Worm (Caenorhabditis elegans) whole organism, L1 larva: ENCODE data around the gene ceh-10.

Source experiments
- aha-1 ChIP-seq: fragments of 150-350 bp; optimal IDR thresholded peaks from 2 replicates; lab custom pipeline; 2014; ENCODE audit warnings: missing biosample characterization, missing genetic modification characterization
- aly-2 ChIP-seq: fragments of 150-350 bp; optimal IDR thresholded peaks from 2 replicates; lab custom pipeline; 2014; ENCODE audit warnings: missing biosample characterization, missing genetic modification characterization
- ama-1 ChIP-seq: fragments of 150-350 bp; optimal IDR thresholded peaks from 2 replicates; lab custom pipeline; 2014
- blmp-1 ChIP-seq: fragments of 150-350 bp; optimal IDR thresholded peaks from 2 replicates; lab custom pipeline; 2014; ENCODE audit warnings: missing biosample characterization, missing genetic modification characterization
- ceh-8 ChIP-seq: fragments of 200-800 bp; sonication (Bioruptor generic); optimal IDR thresholded peaks from 2 replicates; lab custom pipeline; 2018; ENCODE audit warnings: mild to moderate bottlenecking, missing genetic modification characterization, moderate library complexity, missing compliant biosample characterization
- ceh-88 ChIP-seq: fragments of 200-800 bp; sonication (Bioruptor generic); IDR thresholded peaks from 2 replicates; pipeline ENCODE4 v1.3.6; 2022; ENCODE audit warnings: missing genetic modification characterization, missing compliant biosample characterization
- dpl-1 ChIP-seq, 3 experiments: fragments of 150-350 bp in 2 of 3; sonication (generic microtip) in 1 of 3; optimal IDR thresholded peaks; 2 replicates each; lab custom pipeline; 2014 to 2017; ENCODE audit warnings: missing biosample characterization in 3 of 3, missing genetic modification characterization in 3 of 3, missing genetic modification reagents in 3 of 3
- efl-1 ChIP-seq, 4 experiments: fragments of 150-350 bp; optimal IDR thresholded peaks in 3 of 4; peaks in 1 of 4; 1 replicate in 1 of 4; 2 replicates in 3 of 4; lab custom pipeline; 2014; ENCODE audit warnings: missing biosample characterization in 2 of 4, missing genetic modification characterization in 2 of 4, missing genetic modification reagents in 2 of 4
- efl-3 ChIP-seq: fragments of 200-800 bp; sonication (Bioruptor generic); optimal IDR thresholded peaks from 2 replicates; lab custom pipeline; 2018; ENCODE audit warnings: mild to moderate bottlenecking, missing genetic modification characterization, missing compliant biosample characterization
- egl-27 ChIP-seq, 2 experiments: fragments of 150-350 bp in 1 of 2; sonication (generic microtip); optimal IDR thresholded peaks; 3 replicates each; lab custom pipeline; 2017 to 2018; ENCODE audit warnings: missing biosample characterization in 2 of 2, missing genetic modification characterization in 2 of 2, missing genetic modification reagents in 2 of 2
- elt-2 ChIP-seq: sonication (generic microtip); optimal IDR thresholded peaks from 2 replicates; lab custom pipeline; 2016; ENCODE audit warnings: missing genetic modification characterization, mild to moderate bottlenecking, inconsistent platforms, missing compliant biosample characterization, missing genetic modification reagents
- elt-3 ChIP-seq, 6 experiments: fragments of 150-350 bp in 1 of 6; sonication (generic microtip); optimal IDR thresholded peaks; 2 replicates each; lab custom pipeline; 2017 to 2018; ENCODE audit warnings: missing biosample characterization in 6 of 6, missing genetic modification characterization in 6 of 6, inconsistent platforms in 1 of 6
- ets-5 ChIP-seq: fragments of 200-800 bp; sonication (Bioruptor generic); IDR thresholded peaks from 2 replicates; pipeline ENCODE4 v1.3.6; 2022; ENCODE audit warnings: missing genetic modification characterization, missing compliant biosample characterization
- fkh-10 ChIP-seq: sonication (generic microtip); optimal IDR thresholded peaks from 2 replicates; lab custom pipeline; 2017; ENCODE audit warnings: missing biosample characterization, missing genetic modification reagents, missing genetic modification characterization
- fkh-8 ChIP-seq: sonication (generic microtip); optimal IDR thresholded peaks from 2 replicates; lab custom pipeline; 2016; ENCODE audit warnings: mild to moderate bottlenecking, missing genetic modification characterization, missing compliant biosample characterization
- grh-1 ChIP-seq: fragments of 200-800 bp; sonication (Bioruptor generic); IDR thresholded peaks from 2 replicates; pipeline ENCODE4 v1.3.6; 2022; ENCODE audit warnings: missing genetic modification reagents, missing genetic modification characterization, missing compliant biosample characterization
- hpl-2 ChIP-seq: fragments of 150-350 bp; optimal IDR thresholded peaks from 2 replicates; lab custom pipeline; 2014; ENCODE audit warnings: missing biosample characterization, missing genetic modification reagents, missing genetic modification characterization
- irx-1 ChIP-seq: sonication (generic microtip); optimal IDR thresholded peaks from 2 replicates; lab custom pipeline; 2016; ENCODE audit warnings: missing genetic modification characterization, missing compliant biosample characterization
- isw-1 ChIP-seq: fragments of 200-800 bp; sonication (Bioruptor generic); IDR thresholded peaks from 2 replicates; pipeline ENCODE4 v1.3.6; 2022; ENCODE audit warnings: missing genetic modification characterization, missing compliant biosample characterization
- jun-1 ChIP-seq: fragments of 150-350 bp; optimal IDR thresholded peaks from 2 replicates; lab custom pipeline; 2014; ENCODE audit warnings: missing biosample characterization, missing genetic modification reagents, missing genetic modification characterization
- lin-13 ChIP-seq: fragments of 150-350 bp; optimal IDR thresholded peaks from 2 replicates; lab custom pipeline; 2014; ENCODE audit warnings: missing biosample characterization, missing genetic modification reagents, missing genetic modification characterization
- lin-14 ChIP-seq: fragments of 200-800 bp; sonication (Bioruptor generic); optimal IDR thresholded peaks from 2 replicates; lab custom pipeline; 2018; ENCODE audit warnings: mild to moderate bottlenecking, missing genetic modification characterization, moderate library complexity, missing compliant biosample characterization
- lin-15B ChIP-seq: fragments of 150-350 bp; sonication (generic microtip); optimal IDR thresholded peaks from 3 replicates; lab custom pipeline; 2014; ENCODE audit warnings: missing biosample characterization, missing genetic modification characterization
- lin-35 ChIP-seq, 2 experiments: fragments of 150-350 bp; optimal IDR thresholded peaks; 2 replicates each; lab custom pipeline; 2014; ENCODE audit warnings: missing biosample characterization in 2 of 2, missing genetic modification characterization in 2 of 2, missing genetic modification reagents in 2 of 2
- lin-39 ChIP-seq: fragments of 150-350 bp; optimal IDR thresholded peaks from 2 replicates; lab custom pipeline; 2014; ENCODE audit warnings: missing biosample characterization, missing genetic modification reagents, missing genetic modification characterization
- lir-3 ChIP-seq: sonication (generic microtip); optimal IDR thresholded peaks from 2 replicates; lab custom pipeline; 2016; ENCODE audit warnings: mild to moderate bottlenecking, missing genetic modification characterization, moderate library complexity, missing compliant biosample characterization; ENCODE audit not compliant: poor library complexity
- lsy-2 ChIP-seq, 2 experiments: fragments of 150-350 bp; optimal IDR thresholded peaks; 2 replicates each; lab custom pipeline; 2014; ENCODE audit warnings: missing biosample characterization in 2 of 2, missing genetic modification characterization in 2 of 2
- mdl-1 ChIP-seq, 2 experiments: fragments of 150-350 bp; optimal IDR thresholded peaks; 2 replicates each; lab custom pipeline; 2014 to 2017; ENCODE audit warnings: missing biosample characterization in 2 of 2, missing genetic modification characterization in 2 of 2, inconsistent platforms in 1 of 2
- mef-2 ChIP-seq: fragments of 150-350 bp; optimal IDR thresholded peaks from 2 replicates; lab custom pipeline; 2014; ENCODE audit warnings: missing biosample characterization, missing genetic modification characterization
- mep-1 ChIP-seq: fragments of 150-350 bp; optimal IDR thresholded peaks from 2 replicates; lab custom pipeline; 2014; ENCODE audit warnings: missing biosample characterization, missing genetic modification characterization
- nhr-12 ChIP-seq: sonication (generic microtip); optimal IDR thresholded peaks from 2 replicates; lab custom pipeline; 2017; ENCODE audit warnings: missing biosample characterization, missing genetic modification characterization
- nhr-19 ChIP-seq: fragments of 200-800 bp; sonication (Bioruptor generic); conservative IDR thresholded peaks from 2 replicates; pipeline ENCODE4 v1.3.6; 2022; ENCODE audit warnings: missing genetic modification characterization, missing compliant biosample characterization
- nhr-20 ChIP-seq: sonication (generic microtip); optimal IDR thresholded peaks from 2 replicates; lab custom pipeline; 2016; ENCODE audit warnings: mild to moderate bottlenecking, missing genetic modification characterization, missing compliant biosample characterization
- nhr-28 ChIP-seq: fragments of 150-350 bp; optimal IDR thresholded peaks from 2 replicates; lab custom pipeline; 2014; ENCODE audit warnings: missing biosample characterization, missing genetic modification characterization
- nhr-71 ChIP-seq: sonication (generic microtip); optimal IDR thresholded peaks from 2 replicates; lab custom pipeline; 2016; ENCODE audit warnings: mild to moderate bottlenecking, missing genetic modification characterization, moderate library complexity, missing compliant biosample characterization
- nhr-76 ChIP-seq: sonication (generic microtip); optimal IDR thresholded peaks from 2 replicates; lab custom pipeline; 2017; ENCODE audit warnings: missing biosample characterization, missing genetic modification characterization
- nhr-77 ChIP-seq: fragments of 150-350 bp; optimal IDR thresholded peaks from 2 replicates; lab custom pipeline; 2014; ENCODE audit warnings: missing biosample characterization, missing genetic modification characterization
- nhr-84 ChIP-seq: sonication (generic microtip); optimal IDR thresholded peaks from 2 replicates; lab custom pipeline; 2017; ENCODE audit warnings: missing biosample characterization, missing genetic modification characterization
- nhr-85 ChIP-seq: sonication (generic microtip); peaks from one replicate; lab custom pipeline; 2016; ENCODE audit warnings: missing genetic modification characterization, inconsistent platforms, missing compliant biosample characterization
- nhr-90 ChIP-seq: sonication (generic microtip); optimal IDR thresholded peaks from 2 replicates; lab custom pipeline; 2016; ENCODE audit warnings: mild to moderate bottlenecking, missing genetic modification characterization, missing compliant biosample characterization; ENCODE audit not compliant: poor library complexity
- snpc-4 ChIP-seq: fragments of 150-350 bp; optimal IDR thresholded peaks from 2 replicates; lab custom pipeline; 2014; ENCODE audit warnings: missing biosample characterization, missing genetic modification characterization
- snu-23 ChIP-seq: sonication (generic microtip); optimal IDR thresholded peaks from 2 replicates; lab custom pipeline; 2016; ENCODE audit warnings: missing genetic modification characterization, missing compliant biosample characterization
- sup-37 ChIP-seq: fragments of 200-800 bp; sonication (Bioruptor generic); optimal IDR thresholded peaks from 2 replicates; lab custom pipeline; 2018; ENCODE audit warnings: mild to moderate bottlenecking, missing genetic modification characterization, missing compliant biosample characterization
- tbx-2 ChIP-seq: sonication (generic microtip); optimal IDR thresholded peaks from 2 replicates; lab custom pipeline; 2016; ENCODE audit warnings: missing genetic modification characterization, missing compliant biosample characterization
- unc-130 ChIP-seq: fragments of 150-350 bp; optimal IDR thresholded peaks from 2 replicates; lab custom pipeline; 2017; ENCODE audit warnings: missing biosample characterization, missing genetic modification characterization, inconsistent platforms
- unc-30 ChIP-seq: sonication (generic microtip); optimal IDR thresholded peaks from 2 replicates; lab custom pipeline; 2017; ENCODE audit warnings: missing biosample characterization, missing genetic modification characterization
- unc-86 ChIP-seq: sonication (generic microtip); optimal IDR thresholded peaks from 2 replicates; lab custom pipeline; 2016; ENCODE audit warnings: missing genetic modification characterization, missing compliant biosample characterization
- zag-1 ChIP-seq: fragments of 150-350 bp; optimal IDR thresholded peaks from 2 replicates; lab custom pipeline; 2014; ENCODE audit warnings: missing biosample characterization, missing genetic modification characterization
- ztf-11 ChIP-seq, 2 experiments: sonication (generic microtip); optimal IDR thresholded peaks; 2 replicates each; lab custom pipeline; 2016 to 2017; ENCODE audit warnings: missing genetic modification characterization in 2 of 2, missing biosample characterization in 1 of 2, missing compliant biosample characterization in 1 of 2
- ztf-4 ChIP-seq: fragments of 150-350 bp; optimal IDR thresholded peaks from 2 replicates; lab custom pipeline; 2014; ENCODE audit warnings: missing biosample characterization, missing genetic modification characterization

Gene ceh-10

DNA sequence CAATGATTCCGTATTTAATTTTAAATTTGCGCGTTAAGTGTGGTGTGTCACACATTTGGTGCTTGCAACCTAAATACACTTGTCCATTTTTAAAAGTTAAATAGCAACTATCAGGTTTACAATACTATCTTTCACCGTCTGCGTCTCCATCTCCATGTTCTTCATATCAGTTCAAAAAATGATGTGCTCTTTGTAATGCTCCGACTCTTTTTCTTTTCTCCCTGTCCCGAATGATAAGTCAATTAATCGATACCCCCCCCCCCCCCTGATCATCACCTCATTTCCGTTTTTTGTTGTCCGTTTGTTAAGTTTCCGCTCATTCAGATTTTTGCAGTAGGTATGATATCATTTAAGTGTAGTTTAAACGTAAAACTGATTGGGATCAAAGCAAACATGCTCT, 15.3 kb downstream of the ceh-10 start:
- peak; percentile 44 for TF ChIP-seq elt-2
- TF ChIP-seq zag-1 (tag; lab: Kevin White, UChicago), result no peak
- TF ChIP-seq ama-1, result no peak
- no peak for TF ChIP-seq efl-1 (optimal IDR thresholded peaks at IDR 0.05; lab: Kevin White, UChicago)
- TF ChIP-seq efl-1 (GFP tag; optimal IDR thresholded peaks at IDR 0.05 in 1 of 2; lab: Kevin White, UChicago), result peak in 1 of 2 experiments; percentile 77
- TF ChIP-seq elt-3 (tag; optimal IDR thresholded peaks at IDR 0.05; lab: Kevin White, UChicago), result no peak
- TF ChIP-seq unc-86 (tag; lab: Kevin White, UChicago), result no peak
- no peak for TF ChIP-seq nhr-77 (tag; lab: Kevin White, UChicago)

ce11 chrIII:5814799-5815198, 16.0 kb downstream of the ceh-10 start, which contains the start of gene R12B2.7:
R12B2.7 (plus strand) TSS chrIII:5815045.
- TF ChIP-seq nhr-19 (GFP tag; lab: Robert Waterston, UW), result peak; percentile 35
- TF ChIP-seq irx-1 (tag; lab: Kevin White, UChicago), result no peak
- TF ChIP-seq nhr-71 (tag; lab: Kevin White, UChicago), result peak; percentile 57
- no peak for TF ChIP-seq nhr-28 (tag; lab: Kevin White, UChicago)
- TF ChIP-seq aly-2 (tag; lab: Kevin White, UChicago), result no peak
- TF ChIP-seq grh-1 (GFP tag; lab: Robert Waterston, UW), result peak; percentile 42; the same call in 1 of the 2 replicates
- TF ChIP-seq zag-1 (tag; lab: Kevin White, UChicago), result no peak
- TF ChIP-seq dpl-1 (GFP tag; optimal IDR thresholded peaks at IDR 0.05; lab: Kevin White, UChicago), result peak in 1 of 3 experiments; percentile 2
- peak; percentile 53 for TF ChIP-seq tbx-2 (tag; lab: Kevin White, UChicago)
- peak; percentile 39 for TF ChIP-seq nhr-90
- TF ChIP-seq lin-39 (tag; lab: Kevin White, UChicago), result no peak
- no peak for TF ChIP-seq nhr-84 (tag; lab: Kevin White, UChicago)
- TF ChIP-seq jun-1, result no peak
- TF ChIP-seq efl-1 (optimal IDR thresholded peaks at IDR 0.05; lab: Kevin White, UChicago), result peak in 1 of 2 experiments; percentile 14
- peak in 1 of 2 experiments; percentile 58 for TF ChIP-seq efl-1 (GFP tag; optimal IDR thresholded peaks at IDR 0.05 in 1 of 2; lab: Kevin White, UChicago)
- no peak for TF ChIP-seq unc-30 (tag; lab: Kevin White, UChicago)
- TF ChIP-seq lin-15B (tag; lab: Kevin White, UChicago), result no peak
- TF ChIP-seq lin-13, result no peak
- peak in 1 of 2 experiments; percentile 54 for TF ChIP-seq lin-35 (GFP tag; optimal IDR thresholded peaks at IDR 0.05; lab: Kevin White, UChicago)
- peak in 1 of 2 experiments; percentile 10 for TF ChIP-seq mdl-1 (tag; optimal IDR thresholded peaks at IDR 0.05; lab: Kevin White, UChicago)
- no peak for TF ChIP-seq isw-1 (GFP tag; lab: Robert Waterston, UW)
- no peak for TF ChIP-seq fkh-8 (tag; lab: Kevin White, UChicago)
- TF ChIP-seq elt-3 (tag; optimal IDR thresholded peaks at IDR 0.05; lab: Kevin White, UChicago), result peak in 2 of 6 experiments; percentile 15 to 34
- peak; percentile 59 for TF ChIP-seq lin-14
- peak in 1 of 2 experiments; percentile 17 for TF ChIP-seq lsy-2 (tag; optimal IDR thresholded peaks at IDR 0.05; lab: Kevin White, UChicago)
- TF ChIP-seq ztf-11 (tag; optimal IDR thresholded peaks at IDR 0.05; lab: Kevin White, UChicago), result no peak
- no peak for TF ChIP-seq mef-2 (tag; lab: Kevin White, UChicago)
- no peak for TF ChIP-seq ceh-8
- no peak for TF ChIP-seq aha-1
- peak; percentile 58 for TF ChIP-seq unc-130 (tag; lab: Kevin White, UChicago)
- TF ChIP-seq hpl-2 (GFP tag; lab: Kevin White, UChicago), result no peak
- TF ChIP-seq fkh-10 (GFP tag; lab: Kevin White, UChicago), result no peak
- TF ChIP-seq snu-23 (GFP tag; lab: Kevin White, UChicago), result peak; percentile 32
- peak; percentile 40 for TF ChIP-seq nhr-20
- TF ChIP-seq nhr-85 (tag; lab: Kevin White, UChicago), result peak; percentile 90
- TF ChIP-seq blmp-1, result peak; percentile 51

ce11 chrIII:5815932-5816331, 17.1 kb downstream of the ceh-10 start, which contains the start of gene sma-4:
sma-4 (plus strand) TSS chrIII:5816232.
- TF ChIP-seq nhr-12 (tag; lab: Kevin White, UChicago), result no peak
- no peak for TF ChIP-seq mep-1 (tag; lab: Kevin White, UChicago)
- no peak for TF ChIP-seq ztf-4 (tag; lab: Kevin White, UChicago)
- TF ChIP-seq ama-1, result no peak
- TF ChIP-seq lir-3, result no peak
- TF ChIP-seq snpc-4, result no peak
- TF ChIP-seq nhr-76 (tag; lab: Kevin White, UChicago), result no peak
- no peak for TF ChIP-seq efl-3 (GFP tag; lab: Kevin White, UChicago)
- no peak for TF ChIP-seq egl-27 (tag; optimal IDR thresholded peaks at IDR 0.05; lab: Kevin White, UChicago)
- no peak for TF ChIP-seq elt-3 (tag; optimal IDR thresholded peaks at IDR 0.05; lab: Kevin White, UChicago)
- no peak for TF ChIP-seq zag-1 (tag; lab: Kevin White, UChicago)
- no peak for TF ChIP-seq nhr-19 (GFP tag; lab: Robert Waterston, UW)
- TF ChIP-seq unc-30 (tag; lab: Kevin White, UChicago), result no peak
- TF ChIP-seq sup-37, result no peak
- no peak for TF ChIP-seq ets-5 (GFP tag; lab: Robert Waterston, UW)
- TF ChIP-seq ceh-88, result no peak
- no peak for TF ChIP-seq snu-23 (GFP tag; lab: Kevin White, UChicago)
- no peak for TF ChIP-seq nhr-90
